Worm (Caenorhabditis elegans) whole organism, L3 larva: ENCODE results near the gene Y24D9A.6.
A peak's percentile ranks its signal among the peaks of the same experiment; 100 is the strongest.

Source experiments
- ama-1 ChIP-seq: fragments of 150-350 bp; optimal IDR thresholded peaks from 2 replicates; lab custom pipeline; 2018
- fkh-10 ChIP-seq: sonication (generic microtip); optimal IDR thresholded peaks from 2 replicates; lab custom pipeline; 2017; ENCODE audit warnings: missing biosample characterization, missing genetic modification reagents, missing genetic modification characterization
- nfya-1 ChIP-seq: sonication (generic microtip); optimal IDR thresholded peaks from 2 replicates; lab custom pipeline; 2017; ENCODE audit warnings: missing genetic modification characterization, mild to moderate bottlenecking, missing compliant biosample characterization, antibody characterized with exemption, moderate library complexity; ENCODE audit not compliant: insufficient read depth
- nhr-11 ChIP-seq: fragments of 150-350 bp; optimal IDR thresholded peaks from 2 replicates; lab custom pipeline; 2014; ENCODE audit warnings: missing biosample characterization, missing genetic modification characterization
- nhr-12 ChIP-seq: fragments of 150-350 bp; optimal IDR thresholded peaks from 2 replicates; lab custom pipeline; 2014; ENCODE audit warnings: missing biosample characterization, missing genetic modification characterization
- nhr-76 ChIP-seq: fragments of 150-350 bp; sonication (generic microtip); optimal IDR thresholded peaks from 5 replicates; lab custom pipeline; 2014; ENCODE audit warnings: missing biosample characterization, missing genetic modification characterization
- pha-4 ChIP-seq: fragments of 150-350 bp; optimal IDR thresholded peaks from 2 replicates; lab custom pipeline; 2014; ENCODE audit warnings: missing biosample characterization, missing genetic modification reagents, missing genetic modification characterization
- pqm-1 ChIP-seq: fragments of 150-350 bp; optimal IDR thresholded peaks from 2 replicates; lab custom pipeline; 2017; ENCODE audit warnings: missing biosample characterization, missing genetic modification characterization, inconsistent platforms
- snpc-4 ChIP-seq: fragments of 150-350 bp; optimal IDR thresholded peaks from 2 replicates; lab custom pipeline; 2014; ENCODE audit warnings: missing biosample characterization, missing genetic modification characterization
- unc-39 ChIP-seq: sonication (generic microtip); optimal IDR thresholded peaks from 4 replicates; lab custom pipeline; 2017; ENCODE audit warnings: missing biosample characterization, missing genetic modification characterization

ce11 chrIV:4445711-4446290 lies 45.6 kb upstream of the Y24D9A.6 start, which contains the start of the genes wapl-1 and htz-1:
- TF ChIP-seq ama-1 (lab: Kevin White, UChicago) (peak; percentile 79), pqm-1 (tag; lab: Kevin White, UChicago) (peak; percentile 69), nhr-12 (no peak), nfya-1 (tag; lab: Kevin White, UChicago) (peak; percentile 99), fkh-10 (GFP tag; lab: Kevin White, UChicago) (peak; percentile 84), snpc-4 (peak; percentile 88), nhr-11 (peak; percentile 75), nhr-76 (tag; lab: Kevin White, UChicago) (no peak), unc-39 (tag; lab: Kevin White, UChicago) (no peak), pha-4 (tag; lab: Kevin White, UChicago) (peak; percentile 99)
